Worm (Caenorhabditis elegans) whole organism, early embryonic: Measurements from ENCODE around the gene F16H6.10.

Source experiments
- B0310.2 ChIP-seq: sonication (generic microtip); optimal IDR thresholded peaks from 2 replicates; lab custom pipeline; 2016; ENCODE audit warnings: mild to moderate bottlenecking, missing genetic modification characterization, missing compliant biosample characterization
- F13C5.2 ChIP-seq: sonication (generic microtip); optimal IDR thresholded peaks from 2 replicates; lab custom pipeline; 2017; ENCODE audit warnings: mild to moderate bottlenecking, missing genetic modification characterization, inconsistent platforms, missing compliant biosample characterization
- aly-1 ChIP-seq: sonication (generic microtip); optimal IDR thresholded peaks from 2 replicates; lab custom pipeline; 2016; ENCODE audit warnings: missing genetic modification characterization, missing compliant biosample characterization
- ama-1 ChIP-seq: fragments of 150-350 bp; optimal IDR thresholded peaks from 2 replicates; lab custom pipeline; 2014
- ceh-13 ChIP-seq: fragments of 200-800 bp; sonication (Bioruptor generic); optimal IDR thresholded peaks from 2 replicates; lab custom pipeline; 2018; ENCODE audit warnings: mild to moderate bottlenecking, missing genetic modification characterization, missing compliant biosample characterization
- ceh-36 ChIP-seq: sonication (generic microtip); optimal IDR thresholded peaks from 2 replicates; lab custom pipeline; 2016; ENCODE audit warnings: missing genetic modification characterization, inconsistent platforms, missing compliant biosample characterization
- ets-7 ChIP-seq: sonication (generic microtip); optimal IDR thresholded peaks from 2 replicates; lab custom pipeline; 2016; ENCODE audit warnings: missing genotype, missing genetic modification characterization, missing compliant biosample characterization
- flt-1 ChIP-seq: fragments of 200-800 bp; sonication (Bioruptor generic); IDR thresholded peaks from 2 replicates; pipeline ENCODE4 v1.3.6; 2022; ENCODE audit warnings: missing genetic modification characterization, missing compliant biosample characterization
- hmbx-1 ChIP-seq: sonication (generic microtip); optimal IDR thresholded peaks from 2 replicates; lab custom pipeline; 2016; ENCODE audit warnings: mild to moderate bottlenecking, missing genetic modification characterization, missing compliant biosample characterization
- hmg-4 ChIP-seq: fragments of 200-800 bp; sonication (Bioruptor generic); optimal IDR thresholded peaks from 2 replicates; lab custom pipeline; 2018; ENCODE audit warnings: mild to moderate bottlenecking, missing genetic modification characterization, missing compliant biosample characterization
- hnd-1 ChIP-seq: sonication (generic microtip); optimal IDR thresholded peaks from 2 replicates; lab custom pipeline; 2016; ENCODE audit warnings: missing genetic modification characterization, missing compliant biosample characterization
- pes-1 ChIP-seq: fragments of 200-800 bp; sonication (Bioruptor generic); IDR thresholded peaks from 2 replicates; pipeline ENCODE4 v1.3.6; 2022; ENCODE audit warnings: missing genetic modification reagents, missing genetic modification characterization, missing compliant biosample characterization
- scrt-1 ChIP-seq: fragments of 200-800 bp; sonication (Bioruptor generic); IDR thresholded peaks from 2 replicates; pipeline ENCODE4 v1.3.6; 2022; ENCODE audit warnings: missing genetic modification characterization, missing compliant biosample characterization
- sea-1 ChIP-seq: fragments of 200-800 bp; sonication (Bioruptor generic); conservative IDR thresholded peaks from 2 replicates; pipeline ENCODE4 v1.3.6; 2022; ENCODE audit warnings: missing genetic modification characterization, missing compliant biosample characterization
- tbx-11 ChIP-seq: fragments of 200-800 bp; sonication (Bioruptor generic); IDR thresholded peaks from 2 replicates; pipeline ENCODE4 v1.3.6; 2022; ENCODE audit warnings: missing genetic modification characterization, missing compliant biosample characterization
- tbx-37 ChIP-seq: fragments of 200-800 bp; sonication (Bioruptor generic); conservative IDR thresholded peaks from 2 replicates; pipeline ENCODE4 v1.3.6; 2022; ENCODE audit warnings: missing genetic modification reagents, missing genetic modification characterization, missing compliant biosample characterization
- tra-4 ChIP-seq: sonication (generic microtip); optimal IDR thresholded peaks from 2 replicates; lab custom pipeline; 2017; ENCODE audit warnings: missing genetic modification characterization, missing compliant biosample characterization

Gene F16H6.10

ce11 chrV:18252239-18252638, 28.0 kb upstream of the F16H6.10 start, which contains the start of gene R10E8.1:
Gene R10E8.1 (minus strand): TSS chrV:18252416.
- TF ChIP-seq sea-1 (GFP tag; lab: Robert Waterston, UW) (no peak), hmg-4 (no peak), tra-4 (tag; lab: Kevin White, UChicago) (no peak), tbx-11 (GFP tag; lab: Robert Waterston, UW) (no peak), ets-7 (tag; lab: Kevin White, UChicago) (no peak), tbx-37 (GFP tag; lab: Robert Waterston, UW) (no peak), hnd-1 (tag; lab: Kevin White, UChicago) (no peak), aly-1 (no peak), B0310.2 (tag; lab: Kevin White, UChicago) (no peak), flt-1 (GFP tag; lab: Robert Waterston, UW) (no peak), hmbx-1 (tag; lab: Kevin White, UChicago) (no peak), ama-1 (lab: Kevin White, UChicago) (no peak), ceh-13 (no peak), ceh-36 (tag; lab: Kevin White, UChicago) (no peak), scrt-1 (GFP tag; lab: Robert Waterston, UW) (no peak), pes-1 (GFP tag; lab: Robert Waterston, UW) (no peak), F13C5.2 (no peak)

ce11 chrV:18246077-18246476, 21.8 kb upstream of the F16H6.10 start:
- TF ChIP-seq B0310.2 (tag; lab: Kevin White, UChicago): no peak
- no peak for TF ChIP-seq sea-1 (GFP tag; lab: Robert Waterston, UW)
- no peak for TF ChIP-seq ama-1 (lab: Kevin White, UChicago)
- TF ChIP-seq tra-4 (tag; lab: Kevin White, UChicago): no peak
- no peak for TF ChIP-seq pes-1 (GFP tag; lab: Robert Waterston, UW)
- no peak for TF ChIP-seq tbx-11 (GFP tag; lab: Robert Waterston, UW)
- no peak for TF ChIP-seq F13C5.2
- TF ChIP-seq scrt-1 (GFP tag; lab: Robert Waterston, UW): no peak

ce11 chrV:18244408-18244807, 20.2 kb upstream of the F16H6.10 start:
- TF ChIP-seq aly-1 (no peak), ama-1 (lab: Kevin White, UChicago) (no peak), tbx-11 (GFP tag; lab: Robert Waterston, UW) (no peak), pes-1 (GFP tag; lab: Robert Waterston, UW) (no peak), B0310.2 (tag; lab: Kevin White, UChicago) (no peak), ets-7 (tag; lab: Kevin White, UChicago) (no peak), hnd-1 (tag; lab: Kevin White, UChicago) (no peak)

- TF ChIP-seq aly-1: no peak
- TF ChIP-seq ceh-36 (tag; lab: Kevin White, UChicago): no peak
- TF ChIP-seq hmbx-1 (tag; lab: Kevin White, UChicago): no peak
- TF ChIP-seq pes-1 (GFP tag; lab: Robert Waterston, UW): no peak
- TF ChIP-seq tra-4 (tag; lab: Kevin White, UChicago): no peak
- no peak for TF ChIP-seq sea-1 (GFP tag; lab: Robert Waterston, UW)
- TF ChIP-seq hnd-1 (tag; lab: Kevin White, UChicago): no peak
- no peak for TF ChIP-seq ceh-13
- TF ChIP-seq scrt-1 (GFP tag; lab: Robert Waterston, UW): no peak
- no peak for TF ChIP-seq F13C5.2
- TF ChIP-seq tbx-37 (GFP tag; lab: Robert Waterston, UW): no peak
- TF ChIP-seq ets-7 (tag; lab: Kevin White, UChicago): no peak
- TF ChIP-seq flt-1 (GFP tag; lab: Robert Waterston, UW): no peak
- TF ChIP-seq ama-1 (lab: Kevin White, UChicago): no peak
- no peak for TF ChIP-seq hmg-4
- no peak for TF ChIP-seq tbx-11 (GFP tag; lab: Robert Waterston, UW)
- no peak for TF ChIP-seq B0310.2 (tag; lab: Kevin White, UChicago)
Observed at ce11 chrV:18243227-18243626, 19.0 kb upstream of the F16H6.10 start.

ce11 chrV:18241328-18241727, 17.1 kb upstream of the F16H6.10 start, which contains the start of gene R10E8.8:
Gene R10E8.8 (minus strand): TSS chrV:18241670.
- TF ChIP-seq hmbx-1 (tag; lab: Kevin White, UChicago): no peak
- no peak for TF ChIP-seq ama-1 (lab: Kevin White, UChicago)
- TF ChIP-seq aly-1: no peak
- no peak for TF ChIP-seq scrt-1 (GFP tag; lab: Robert Waterston, UW)
- no peak for TF ChIP-seq flt-1 (GFP tag; lab: Robert Waterston, UW)

- no peak for TF ChIP-seq hmbx-1 (tag; lab: Kevin White, UChicago)
- no peak for TF ChIP-seq ceh-13
- no peak for TF ChIP-seq hmg-4
- TF ChIP-seq tbx-11 (GFP tag; lab: Robert Waterston, UW): no peak
- TF ChIP-seq scrt-1 (GFP tag; lab: Robert Waterston, UW): no peak
- no peak for TF ChIP-seq F13C5.2
- TF ChIP-seq tra-4 (tag; lab: Kevin White, UChicago): no peak
- no peak for TF ChIP-seq ets-7 (tag; lab: Kevin White, UChicago)
- TF ChIP-seq sea-1 (GFP tag; lab: Robert Waterston, UW): no peak
- no peak for TF ChIP-seq B0310.2 (tag; lab: Kevin White, UChicago)
- TF ChIP-seq aly-1: no peak
- TF ChIP-seq tbx-37 (GFP tag; lab: Robert Waterston, UW): no peak
Observed at ce11 chrV:18236714-18237288, 12.5 kb upstream of the F16H6.10 start, which contains the start of gene R10E8.3. Gene R10E8.3 (minus strand): TSS chrV:18236764.

ce11 chrV:18235808-18236207, 11.6 kb upstream of the F16H6.10 start:
- TF ChIP-seq tbx-11 (GFP tag; lab: Robert Waterston, UW) (no peak), aly-1 (no peak), scrt-1 (GFP tag; lab: Robert Waterston, UW) (no peak), ets-7 (tag; lab: Kevin White, UChicago) (no peak), pes-1 (GFP tag; lab: Robert Waterston, UW) (no peak)
